Worm (Caenorhabditis elegans): ENCODE data around the gene lgc-4.

- no peak for TF ChIP-seq klf-2 (GFP tag; conservative IDR thresholded peaks at IDR 0.05)
- TF ChIP-seq T22C8.4 (GFP tag; IDR thresholded peaks at IDR 0.05): no peak
- TF ChIP-seq flt-1 (GFP tag; IDR thresholded peaks at IDR 0.05): no peak
- no peak for TF ChIP-seq ztf-23 (GFP tag; IDR thresholded peaks at IDR 0.05)
- no peak for TF ChIP-seq cog-1 (tag; optimal IDR thresholded peaks at IDR 0.05)
- no peak for TF ChIP-seq tab-1 (GFP tag; IDR thresholded peaks at IDR 0.05)
- no peak for TF ChIP-seq med-1 (GFP tag; optimal IDR thresholded peaks at IDR 0.05; ENCODE audit: insufficient read depth)
These were observed 15.1 kb downstream of the lgc-4 start for ce11 chrX:9226904-9227303.

All from whole organism, midembryonic.